Fruit fly (Drosophila melanogaster): Measurements from ENCODE around the gene GAA1.

Gene GAA1

dm6 chrX:5879543-5879943 lies 6.4 kb upstream of the GAA1 start, which contains the start of the genes Usp30 and CG16721 (continued):
- peak; percentile 38 for TF ChIP-seq Bteb2 (GFP tag; optimal IDR thresholded peaks at IDR 0.05)
- peak; percentile 97 for TF ChIP-seq CG10267 (tag; optimal IDR thresholded peaks at IDR 0.05)
- peak; percentile 43 for TF ChIP-seq sug (tag; optimal IDR thresholded peaks at IDR 0.05)
- no peak for TF ChIP-seq MTF-1 (GFP tag; optimal IDR thresholded peaks at IDR 0.05; ENCODE audit: borderline replicate concordance)
- no peak for TF ChIP-seq CG10321 (GFP tag; IDR thresholded peaks at IDR 0.05)
- TF ChIP-seq lola (GFP tag; optimal IDR thresholded peaks at IDR 0.05), result no peak
- TF ChIP-seq dmrt99B (tag; optimal IDR thresholded peaks at IDR 0.05), result no peak
- no peak for TF ChIP-seq scrt (GFP tag; optimal IDR thresholded peaks at IDR 0.05)
- TF ChIP-seq sqz (GFP tag; optimal IDR thresholded peaks at IDR 0.05), result no peak
- TF ChIP-seq grn (GFP tag; optimal IDR thresholded peaks at IDR 0.05), result no peak
- TF ChIP-seq psq (GFP tag; optimal IDR thresholded peaks at IDR 0.05), result no peak
- TF ChIP-seq otp (GFP tag; IDR thresholded peaks at IDR 0.05), result no peak
- peak; percentile 56 for TF ChIP-seq CG4282 (GFP tag; optimal IDR thresholded peaks at IDR 0.05)
- peak; percentile 37 for TF ChIP-seq CG10543 (GFP tag; optimal IDR thresholded peaks at IDR 0.05)
- TF ChIP-seq exex (tag; optimal IDR thresholded peaks at IDR 0.05), result no peak
- 0 out of 2 replicates have a peak, but pooled peaks have one; percentile 8 for TF ChIP-seq CG14014 (GFP tag; IDR thresholded peaks at IDR 0.05)
- no peak for TF ChIP-seq CG8388 (GFP tag; optimal IDR thresholded peaks at IDR 0.05)
- no peak for TF ChIP-seq CG3065 (GFP tag; optimal IDR thresholded peaks at IDR 0.05)
- no peak for TF ChIP-seq CG1602 (GFP tag; optimal IDR thresholded peaks at IDR 0.05)
- TF ChIP-seq Stat92E (GFP tag; optimal IDR thresholded peaks at IDR 0.05), result no peak
- TF ChIP-seq Rfx (GFP tag; IDR thresholded peaks at IDR 0.05), result peak; percentile 68
- TF ChIP-seq hb (GFP tag; IDR thresholded peaks at IDR 0.05; ENCODE audit: partially characterized antibody), result peak; percentile 55; the same call in 1 of the 3 replicates
- TF ChIP-seq MESR4 (GFP tag; optimal IDR thresholded peaks at IDR 0.05), result peak; percentile 75
- no peak for TF ChIP-seq bowl (GFP tag; IDR thresholded peaks at IDR 0.05)
- TF ChIP-seq shn (GFP tag; optimal IDR thresholded peaks at IDR 0.05), result peak; percentile 58
- TF ChIP-seq CG10565 (GFP tag; optimal IDR thresholded peaks at IDR 0.05), result no peak
- no peak for TF ChIP-seq Mrtf (GFP tag; IDR thresholded peaks at IDR 0.05)
- no peak for TF ChIP-seq ap (GFP tag; IDR thresholded peaks at IDR 0.05)
- TF ChIP-seq slbo (GFP tag; IDR thresholded peaks at IDR 0.05), result peak; percentile 45
- TF ChIP-seq sima (GFP tag; optimal IDR thresholded peaks at IDR 0.05), result no peak
- TF ChIP-seq nom (GFP tag; optimal IDR thresholded peaks at IDR 0.05), result peak; percentile 15
- TF ChIP-seq row (GFP tag; IDR thresholded peaks at IDR 0.05), result 0 out of 3 replicates have a peak, but pooled peaks have one; percentile 24
- TF ChIP-seq odd (GFP tag; optimal IDR thresholded peaks at IDR 0.05), result no peak
- peak; percentile 33 for TF ChIP-seq CG1647 (GFP tag; optimal IDR thresholded peaks at IDR 0.05)
- no peak for TF ChIP-seq CG8281 (tag; optimal IDR thresholded peaks at IDR 0.05)
- no peak for TF ChIP-seq sr (GFP tag; IDR thresholded peaks at IDR 0.05)
- TF ChIP-seq CHES-1-like (GFP tag; optimal IDR thresholded peaks at IDR 0.05), result peak; percentile 68
- TF ChIP-seq klu (GFP tag; IDR thresholded peaks at IDR 0.05), result no peak
- no peak for TF ChIP-seq Adf1 (GFP tag; IDR thresholded peaks at IDR 0.05)
- TF ChIP-seq CG18262 (tag; optimal IDR thresholded peaks at IDR 0.05), result peak; percentile 26
- peak; percentile 35 for TF ChIP-seq CG3163 (GFP tag; optimal IDR thresholded peaks at IDR 0.05)
- no peak for TF ChIP-seq CG14050 (GFP tag; IDR thresholded peaks at IDR 0.05)
- no peak for TF ChIP-seq Doc2 (GFP tag; IDR thresholded peaks at IDR 0.05)
- TF ChIP-seq CG31365 (tag; optimal IDR thresholded peaks at IDR 0.05), result no peak
- TF ChIP-seq CG17186 (GFP tag; optimal IDR thresholded peaks at IDR 0.05), result peak; percentile 81
- TF ChIP-seq BEAF-32 (GFP tag; optimal IDR thresholded peaks at IDR 0.05), result peak; percentile 73
- TF ChIP-seq vvl (GFP tag; IDR thresholded peaks at IDR 0.05), result peak; percentile 74
- peak; percentile 77 for TF ChIP-seq HLH4C (GFP tag; IDR thresholded peaks at IDR 0.05; ENCODE audit: partially characterized antibody)
- peak; percentile 29 for TF ChIP-seq CG7556 (GFP tag; optimal IDR thresholded peaks at IDR 0.05)
- TF ChIP-seq run (tag; optimal IDR thresholded peaks at IDR 0.05), result no peak
- peak; percentile 88 for TF ChIP-seq sens (GFP tag)

Measured in whole organism, embryonic.